Worm (Caenorhabditis elegans) whole organism, L1 larva: Measurements from ENCODE around the gene C33D9.6.

Source experiments
- dpl-1 ChIP-seq, 3 experiments: fragments of 150-350 bp in 2 of 3; sonication (generic microtip) in 1 of 3; optimal IDR thresholded peaks; 2 replicates each; lab custom pipeline; 2014 to 2017; ENCODE audit warnings: missing biosample characterization in 3 of 3, missing genetic modification characterization in 3 of 3, missing genetic modification reagents in 3 of 3
- egl-27 ChIP-seq, 2 experiments: fragments of 150-350 bp in 1 of 2; sonication (generic microtip); optimal IDR thresholded peaks; 3 replicates each; lab custom pipeline; 2017 to 2018; ENCODE audit warnings: missing biosample characterization in 2 of 2, missing genetic modification characterization in 2 of 2, missing genetic modification reagents in 2 of 2
- isw-1 ChIP-seq: fragments of 200-800 bp; sonication (Bioruptor generic); IDR thresholded peaks from 2 replicates; pipeline ENCODE4 v1.3.6; 2022; ENCODE audit warnings: missing genetic modification characterization, missing compliant biosample characterization
- lin-14 ChIP-seq: fragments of 200-800 bp; sonication (Bioruptor generic); optimal IDR thresholded peaks from 2 replicates; lab custom pipeline; 2018; ENCODE audit warnings: mild to moderate bottlenecking, missing genetic modification characterization, moderate library complexity, missing compliant biosample characterization
- lin-39 ChIP-seq: fragments of 150-350 bp; optimal IDR thresholded peaks from 2 replicates; lab custom pipeline; 2014; ENCODE audit warnings: missing biosample characterization, missing genetic modification reagents, missing genetic modification characterization
- mdl-1 ChIP-seq, 2 experiments: fragments of 150-350 bp; optimal IDR thresholded peaks; 2 replicates each; lab custom pipeline; 2014 to 2017; ENCODE audit warnings: missing biosample characterization in 2 of 2, missing genetic modification characterization in 2 of 2, inconsistent platforms in 1 of 2
- mep-1 ChIP-seq: fragments of 150-350 bp; optimal IDR thresholded peaks from 2 replicates; lab custom pipeline; 2014; ENCODE audit warnings: missing biosample characterization, missing genetic modification characterization
- nhr-19 ChIP-seq: fragments of 200-800 bp; sonication (Bioruptor generic); conservative IDR thresholded peaks from 2 replicates; pipeline ENCODE4 v1.3.6; 2022; ENCODE audit warnings: missing genetic modification characterization, missing compliant biosample characterization
- rnt-1 ChIP-seq: sonication (generic microtip); optimal IDR thresholded peaks from 2 replicates; lab custom pipeline; 2016; ENCODE audit warnings: mild to moderate bottlenecking, missing genetic modification characterization, moderate library complexity, missing compliant biosample characterization
- tlp-1 ChIP-seq: fragments of 150-350 bp; optimal IDR thresholded peaks from 2 replicates; lab custom pipeline; 2014; ENCODE audit warnings: missing biosample characterization, missing genetic modification characterization
- ztf-11 ChIP-seq, 2 experiments: sonication (generic microtip); optimal IDR thresholded peaks; 2 replicates each; lab custom pipeline; 2016 to 2017; ENCODE audit warnings: missing genetic modification characterization in 2 of 2, missing biosample characterization in 1 of 2, missing compliant biosample characterization in 1 of 2
- ztf-4 ChIP-seq: fragments of 150-350 bp; optimal IDR thresholded peaks from 2 replicates; lab custom pipeline; 2014; ENCODE audit warnings: missing biosample characterization, missing genetic modification characterization

ce11 chrIV:8729636-8730035 is 48.3 kb downstream of the C33D9.6 start:
- TF ChIP-seq nhr-19 (GFP tag; lab: Robert Waterston, UW) (no peak), mdl-1 (tag; optimal IDR thresholded peaks at IDR 0.05; lab: Kevin White, UChicago) (no peak), egl-27 (tag; optimal IDR thresholded peaks at IDR 0.05; lab: Kevin White, UChicago) (no peak), ztf-11 (tag; optimal IDR thresholded peaks at IDR 0.05; lab: Kevin White, UChicago) (no peak), tlp-1 (tag; lab: Kevin White, UChicago) (no peak), lin-14 (GFP tag; lab: Kevin White, UChicago) (no peak), rnt-1 (no peak), ztf-4 (tag; lab: Kevin White, UChicago) (no peak), mep-1 (tag; lab: Kevin White, UChicago) (no peak), lin-39 (tag; lab: Kevin White, UChicago) (no peak), isw-1 (GFP tag; lab: Robert Waterston, UW) (no peak), dpl-1 (GFP tag; optimal IDR thresholded peaks at IDR 0.05; lab: Kevin White, UChicago) (no peak)
